Fruit fly (Drosophila melanogaster): ENCODE results near the gene CG15005.

Gene CG15005

dm6 chr3L:4252862-4253610 lies 48.9 kb upstream of the CG15005 start:
- no peak for TF ChIP-seq CG15696 (tag; optimal IDR thresholded peaks at IDR 0.05)
- TF ChIP-seq gem (tag; optimal IDR thresholded peaks at IDR 0.05) = no peak
- no peak for TF ChIP-seq slbo (GFP tag; IDR thresholded peaks at IDR 0.05)
- no peak for TF ChIP-seq Hmx (GFP tag; optimal IDR thresholded peaks at IDR 0.05)
- no peak for TF ChIP-seq Mad (GFP tag; optimal IDR thresholded peaks at IDR 0.05)
- TF ChIP-seq unpg (GFP tag; optimal IDR thresholded peaks at IDR 0.05) = no peak
- TF ChIP-seq sqz (GFP tag; optimal IDR thresholded peaks at IDR 0.05) = no peak
- no peak for TF ChIP-seq slp2 (GFP tag; optimal IDR thresholded peaks at IDR 0.05)
- no peak for TF ChIP-seq lov (optimal IDR thresholded peaks at IDR 0.05)
- TF ChIP-seq lov (GFP tag; IDR thresholded peaks at IDR 0.05) = no peak
- TF ChIP-seq p53 (GFP tag; optimal IDR thresholded peaks at IDR 0.05) = no peak
- no peak for TF ChIP-seq Ets65A (GFP tag)
- no peak for TF ChIP-seq CG17829 (tag; optimal IDR thresholded peaks at IDR 0.05)
- no peak for TF ChIP-seq CG10543 (GFP tag; optimal IDR thresholded peaks at IDR 0.05)
- peak; percentile 86 for TF ChIP-seq Med (GFP tag)
- no peak for TF ChIP-seq CG3281 (GFP tag; optimal IDR thresholded peaks at IDR 0.05)
- TF ChIP-seq Oli (tag; optimal IDR thresholded peaks at IDR 0.05) = no peak
- no peak for TF ChIP-seq amos (GFP tag; IDR thresholded peaks at IDR 0.05; ENCODE audit: partially characterized antibody)
- TF ChIP-seq Doc2 (GFP tag; IDR thresholded peaks at IDR 0.05) = no peak
- no peak for TF ChIP-seq chm (GFP tag; IDR thresholded peaks at IDR 0.05)
- TF ChIP-seq HLH54F (GFP tag; optimal IDR thresholded peaks at IDR 0.05) = no peak
- no peak for TF ChIP-seq Gsc (GFP tag; IDR thresholded peaks at IDR 0.05)
- no peak for TF ChIP-seq CkIIα-i1 (GFP tag; IDR thresholded peaks at IDR 0.05)
- no peak for TF ChIP-seq Poxn (GFP tag; IDR thresholded peaks at IDR 0.05)
- peak; percentile 77 for TF ChIP-seq crol (GFP tag; IDR thresholded peaks at IDR 0.05)
- TF ChIP-seq pros (GFP tag; optimal IDR thresholded peaks at IDR 0.05) = peak; percentile 95
- no peak for TF ChIP-seq CG4617 (GFP tag; optimal IDR thresholded peaks at IDR 0.05; ENCODE audit: borderline replicate concordance)
- TF ChIP-seq D (optimal IDR thresholded peaks at IDR 0.05) = peak; percentile 98
- no peak for TF ChIP-seq D (GFP tag; optimal IDR thresholded peaks at IDR 0.05)
- TF ChIP-seq CG12942 (GFP tag; optimal IDR thresholded peaks at IDR 0.05) = no peak
- no peak for TF ChIP-seq Hand (GFP tag; optimal IDR thresholded peaks at IDR 0.05)
- no peak for TF ChIP-seq ci (GFP tag; IDR thresholded peaks at IDR 0.05)
- peak; percentile 23 for TF ChIP-seq twi (tag; optimal IDR thresholded peaks at IDR 0.05)
- TF ChIP-seq CG15479 (GFP tag; optimal IDR thresholded peaks at IDR 0.05) = peak; percentile 95
- no peak for TF ChIP-seq chn (GFP tag; optimal IDR thresholded peaks at IDR 0.05)
- TF ChIP-seq slou (GFP tag; optimal IDR thresholded peaks at IDR 0.05) = no peak
- no peak for TF ChIP-seq ssp (GFP tag; IDR thresholded peaks at IDR 0.05)
- TF ChIP-seq CG1233 (GFP tag; optimal IDR thresholded peaks at IDR 0.05) = peak; percentile 4
- no peak for TF ChIP-seq CG2875 (GFP tag; optimal IDR thresholded peaks at IDR 0.05)
- TF ChIP-seq CG4360 (GFP tag; IDR thresholded peaks at IDR 0.05) = peak; percentile 60
- peak; percentile 47 for TF ChIP-seq sens (GFP tag)
- TF ChIP-seq CG12659 (GFP tag; optimal IDR thresholded peaks at IDR 0.05) = no peak
- no peak for TF ChIP-seq CG13287 (GFP tag; IDR thresholded peaks at IDR 0.05; ENCODE audit: partially characterized antibody)
- TF ChIP-seq CG4328 (GFP tag; optimal IDR thresholded peaks at IDR 0.05) = no peak
- TF ChIP-seq Aef1 (GFP tag; IDR thresholded peaks at IDR 0.05) = no peak
- no peak for TF ChIP-seq Elba2 (GFP tag; optimal IDR thresholded peaks at IDR 0.05)
- TF ChIP-seq row (GFP tag; IDR thresholded peaks at IDR 0.05) = peak; percentile 14; the same call in 1 of the 3 replicates
- no peak for TF ChIP-seq hth (optimal IDR thresholded peaks at IDR 0.05)
- TF ChIP-seq kni (GFP tag; optimal IDR thresholded peaks at IDR 0.05) = peak; percentile 86
- no peak for TF ChIP-seq CG12219 (GFP tag; optimal IDR thresholded peaks at IDR 0.05)
- TF ChIP-seq Sry-β (GFP tag; optimal IDR thresholded peaks at IDR 0.05) = peak; percentile 82
